Fruit fly (Drosophila melanogaster): ENCODE data around the gene CG34241.

The CG34241 gene

dm6 chr3L:12177301-12177700, 49.5 kb downstream of the CG34241 start, which contains the start of gene CAH2:
TSS of gene CAH2 (plus strand) at chr3L:12177601.
- TF ChIP-seq CG15710 (tag; optimal IDR thresholded peaks at IDR 0.05), result no peak
- TF ChIP-seq Pif1A (GFP tag; optimal IDR thresholded peaks at IDR 0.05), result no peak
- TF ChIP-seq CG34367 (tag; optimal IDR thresholded peaks at IDR 0.05), result no peak
- TF ChIP-seq gl (tag; optimal IDR thresholded peaks at IDR 0.05), result no peak
- no peak for TF ChIP-seq CG13204 (GFP tag; optimal IDR thresholded peaks at IDR 0.05)
- TF ChIP-seq CG10348 (GFP tag; IDR thresholded peaks at IDR 0.05), result no peak
- TF ChIP-seq Pif1B (GFP tag; optimal IDR thresholded peaks at IDR 0.05), result no peak
- TF ChIP-seq fd96Ca (GFP tag; IDR thresholded peaks at IDR 0.05), result no peak
- no peak for TF ChIP-seq EcR (GFP tag; optimal IDR thresholded peaks at IDR 0.05)
- TF ChIP-seq CG8159 (tag; optimal IDR thresholded peaks at IDR 0.05), result no peak
